Fruit fly (Drosophila melanogaster): Measurements from ENCODE around the gene Mp.

Gene Mp

dm6 chr3L:6963792-6964487 is 34.7 kb upstream of the Mp start (continued):
- TF ChIP-seq br (optimal IDR thresholded peaks at IDR 0.05) (no peak), Xbp1 (GFP tag; optimal IDR thresholded peaks at IDR 0.05) (peak; percentile 85), CG2712 (tag; optimal IDR thresholded peaks at IDR 0.05) (peak; percentile 89), ken (GFP tag; IDR thresholded peaks at IDR 0.05) (0 out of 3 replicates have a peak, but pooled peaks have one; percentile 20), CG31365 (tag; optimal IDR thresholded peaks at IDR 0.05) (peak; percentile 22), Ssrp (tag; optimal IDR thresholded peaks at IDR 0.05) (peak; percentile 83), grau (tag; optimal IDR thresholded peaks at IDR 0.05) (peak; percentile 86), Dll (GFP tag; IDR thresholded peaks at IDR 0.05; ENCODE audit: partially characterized antibody) (no peak), slp2 (GFP tag; optimal IDR thresholded peaks at IDR 0.05) (peak; percentile 83), CG3726 (GFP tag; IDR thresholded peaks at IDR 0.05) (no peak), CG2875 (GFP tag; optimal IDR thresholded peaks at IDR 0.05) (peak; percentile 79), CG32767 (GFP tag; IDR thresholded peaks at IDR 0.05) (peak; percentile 67), wdn (GFP tag; IDR thresholded peaks at IDR 0.05) (peak; percentile 50), tin (GFP tag; optimal IDR thresholded peaks at IDR 0.05) (peak; percentile 80), HLH4C (GFP tag; IDR thresholded peaks at IDR 0.05; ENCODE audit: partially characterized antibody) (no peak), Bgb (GFP tag; IDR thresholded peaks at IDR 0.05; ENCODE audit: partially characterized antibody) (no peak), so (GFP tag; IDR thresholded peaks at IDR 0.05) (peak; percentile 70; the same call in 1 of the 3 replicates), CG17361 (GFP tag; IDR thresholded peaks at IDR 0.05) (peak; percentile 80), vfl (GFP tag; optimal IDR thresholded peaks at IDR 0.05) (peak; percentile 56), CG6254 (GFP tag; optimal IDR thresholded peaks at IDR 0.05) (peak; percentile 62), gcm (GFP tag; optimal IDR thresholded peaks at IDR 0.05) (peak; percentile 61), CG2678 (tag; optimal IDR thresholded peaks at IDR 0.05) (peak; percentile 89), CG42726 (GFP tag; IDR thresholded peaks at IDR 0.05; ENCODE audit: partially characterized antibody) (no peak), CG34224 (GFP tag; IDR thresholded peaks at IDR 0.05; ENCODE audit: partially characterized antibody) (peak; percentile 11; the same call in 1 of the 3 replicates), run (tag; optimal IDR thresholded peaks at IDR 0.05) (peak; percentile 71), CG10654 (GFP tag; optimal IDR thresholded peaks at IDR 0.05) (peak; percentile 72), Hr39 (optimal IDR thresholded peaks at IDR 0.05) (no peak), exex (tag; optimal IDR thresholded peaks at IDR 0.05) (no peak), Nf-YB (GFP tag; optimal IDR thresholded peaks at IDR 0.05) (peak; percentile 38), trem (tag; optimal IDR thresholded peaks at IDR 0.05) (peak; percentile 70), disco-r (GFP tag; optimal IDR thresholded peaks at IDR 0.05) (peak; percentile 1), kni (GFP tag; optimal IDR thresholded peaks at IDR 0.05) (no peak), CG4424 (GFP tag; optimal IDR thresholded peaks at IDR 0.05) (peak; percentile 83), caup (GFP tag; optimal IDR thresholded peaks at IDR 0.05; ENCODE audit: severe bottlenecking) (peak; percentile 48), Antp (GFP tag; optimal IDR thresholded peaks at IDR 0.05) (peak; percentile 81), inv (GFP tag; IDR thresholded peaks at IDR 0.05; ENCODE audit: partially characterized antibody) (no peak), lola (GFP tag; optimal IDR thresholded peaks at IDR 0.05) (peak in 1 of 3 experiments; percentile 88), Eip74EF (GFP tag; optimal IDR thresholded peaks at IDR 0.05) (peak in 1 of 2 experiments; percentile 66), CG14014 (GFP tag; IDR thresholded peaks at IDR 0.05) (peak; percentile 81), CG1792 (GFP tag; optimal IDR thresholded peaks at IDR 0.05) (peak; percentile 73), GATAe (GFP tag; conservative IDR thresholded peaks at IDR 0.05) (no peak), CG12391 (tag; optimal IDR thresholded peaks at IDR 0.05) (peak; percentile 90), Lim3 (GFP tag; IDR thresholded peaks at IDR 0.05) (peak; percentile 64), sqz (GFP tag; optimal IDR thresholded peaks at IDR 0.05) (peak; percentile 30), pnt (GFP tag; optimal IDR thresholded peaks at IDR 0.05) (peak; percentile 77), Six4 (GFP tag; optimal IDR thresholded peaks at IDR 0.05) (peak; percentile 73), CG34422 (GFP tag; IDR thresholded peaks at IDR 0.05) (peak; percentile 47; the same call in 1 of the 3 replicates), dati (GFP tag; IDR thresholded peaks at IDR 0.05) (peak; percentile 44; the same call in 1 of the 2 replicates)
